Fruit fly (Drosophila melanogaster) whole organism, adult: ENCODE data around the gene CG17982.

Experiments
- CG14711 ChIP-seq: fragments of 200-800 bp; sonication (Bioruptor generic); optimal IDR thresholded peaks from 2 replicates; lab custom pipeline; 2018; ENCODE audit warnings: missing biosample characterization, mild to moderate bottlenecking, missing genetic modification characterization, moderate library complexity
- ovo ChIP-seq: fragments of 200-800 bp; sonication (Bioruptor generic); optimal IDR thresholded peaks from 2 replicates; lab custom pipeline; 2016; ENCODE audit warnings: missing biosample characterization, missing genetic modification characterization
- toe ChIP-seq: fragments of 200-800 bp; sonication (Bioruptor generic); optimal IDR thresholded peaks from 2 replicates; lab custom pipeline; 2016; ENCODE audit warnings: missing biosample characterization, missing genetic modification characterization

DNA sequence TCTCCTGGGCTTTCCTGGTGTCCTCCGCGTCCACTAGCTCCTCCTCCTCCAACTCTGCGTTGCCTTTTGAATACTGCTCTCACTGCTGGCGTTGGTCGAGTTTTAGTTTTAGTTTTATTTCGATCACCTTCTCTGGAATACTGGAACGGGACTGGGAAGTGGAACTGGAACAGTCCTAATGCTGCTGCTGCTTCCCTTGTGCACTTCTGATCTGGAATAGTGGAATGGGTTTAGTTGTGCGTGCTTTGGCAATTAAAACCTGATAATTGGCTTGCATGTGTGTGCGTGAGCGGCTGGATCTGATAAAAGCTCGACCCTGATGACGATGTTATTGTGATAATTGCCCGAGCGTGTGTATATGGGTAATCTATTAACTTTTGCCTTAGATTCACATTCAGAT, 2.9 kb downstream of the CG17982 start:
- TF ChIP-seq ovo (GFP tag; lab: Kevin White, UChicago) (no peak), toe (GFP tag; lab: Kevin White, UChicago) (no peak), CG14711 (no peak)
